Worm (Caenorhabditis elegans) whole organism, early embryonic: ENCODE data around the gene memi-3.

ENCODE experiments used
- B0310.2 ChIP-seq: sonication (generic microtip); optimal IDR thresholded peaks from 2 replicates; lab custom pipeline; 2016; ENCODE audit warnings: mild to moderate bottlenecking, missing genetic modification characterization, missing compliant biosample characterization
- F13C5.2 ChIP-seq: sonication (generic microtip); optimal IDR thresholded peaks from 2 replicates; lab custom pipeline; 2017; ENCODE audit warnings: mild to moderate bottlenecking, missing genetic modification characterization, inconsistent platforms, missing compliant biosample characterization
- ama-1 ChIP-seq: fragments of 150-350 bp; optimal IDR thresholded peaks from 2 replicates; lab custom pipeline; 2014
- ceh-13 ChIP-seq: fragments of 200-800 bp; sonication (Bioruptor generic); optimal IDR thresholded peaks from 2 replicates; lab custom pipeline; 2018; ENCODE audit warnings: mild to moderate bottlenecking, missing genetic modification characterization, missing compliant biosample characterization
- ets-7 ChIP-seq: sonication (generic microtip); optimal IDR thresholded peaks from 2 replicates; lab custom pipeline; 2016; ENCODE audit warnings: missing genotype, missing genetic modification characterization, missing compliant biosample characterization
- hmbx-1 ChIP-seq: sonication (generic microtip); optimal IDR thresholded peaks from 2 replicates; lab custom pipeline; 2016; ENCODE audit warnings: mild to moderate bottlenecking, missing genetic modification characterization, missing compliant biosample characterization
- sea-1 ChIP-seq: fragments of 200-800 bp; sonication (Bioruptor generic); conservative IDR thresholded peaks from 2 replicates; pipeline ENCODE4 v1.3.6; 2022; ENCODE audit warnings: missing genetic modification characterization, missing compliant biosample characterization

- TF ChIP-seq ama-1 (no peak), B0310.2 (tag; lab: Kevin White, UChicago) (no peak), ceh-13 (no peak), hmbx-1 (tag; lab: Kevin White, UChicago) (no peak), sea-1 (GFP tag; lab: Robert Waterston, UW) (no peak), F13C5.2 (tag; lab: Kevin White, UChicago) (no peak), ets-7 (tag; lab: Kevin White, UChicago) (no peak)
These were observed 23.9 kb downstream of the memi-3 start, which contains the start of gene fbxb-76 for ce11 chrIV:11379254-11379653.
